Worm (Caenorhabditis elegans) whole organism, L1 larva: ENCODE results near the gene F38A6.4.

ENCODE experiments used
- F16B12.6 ChIP-seq: fragments of 150-350 bp; optimal IDR thresholded peaks from 2 replicates; lab custom pipeline; 2014; ENCODE audit warnings: missing biosample characterization, missing genetic modification characterization
- Y116A8C.19 ChIP-seq: sonication (generic microtip); optimal IDR thresholded peaks from 2 replicates; lab custom pipeline; 2016; ENCODE audit warnings: missing compliant biosample characterization, missing genetic modification characterization, borderline replicate concordance
- blmp-1 ChIP-seq: fragments of 150-350 bp; optimal IDR thresholded peaks from 2 replicates; lab custom pipeline; 2014; ENCODE audit warnings: missing biosample characterization, missing genetic modification characterization
- ceh-63 ChIP-seq: fragments of 200-800 bp; sonication (Bioruptor generic); optimal IDR thresholded peaks from 2 replicates; lab custom pipeline; 2018; ENCODE audit warnings: mild to moderate bottlenecking, missing genetic modification characterization, missing compliant biosample characterization
- ceh-8 ChIP-seq: fragments of 200-800 bp; sonication (Bioruptor generic); optimal IDR thresholded peaks from 2 replicates; lab custom pipeline; 2018; ENCODE audit warnings: mild to moderate bottlenecking, missing genetic modification characterization, moderate library complexity, missing compliant biosample characterization
- efl-1 ChIP-seq, 4 experiments: fragments of 150-350 bp; optimal IDR thresholded peaks in 3 of 4; peaks in 1 of 4; 1 replicate in 1 of 4; 2 replicates in 3 of 4; lab custom pipeline; 2014; ENCODE audit warnings: missing biosample characterization in 2 of 4, missing genetic modification characterization in 2 of 4, missing genetic modification reagents in 2 of 4
- efl-3 ChIP-seq: fragments of 200-800 bp; sonication (Bioruptor generic); optimal IDR thresholded peaks from 2 replicates; lab custom pipeline; 2018; ENCODE audit warnings: mild to moderate bottlenecking, missing genetic modification characterization, missing compliant biosample characterization
- elt-2 ChIP-seq: sonication (generic microtip); optimal IDR thresholded peaks from 2 replicates; lab custom pipeline; 2016; ENCODE audit warnings: missing genetic modification characterization, mild to moderate bottlenecking, inconsistent platforms, missing compliant biosample characterization, missing genetic modification reagents
- elt-3 ChIP-seq, 6 experiments: fragments of 150-350 bp in 1 of 6; sonication (generic microtip); optimal IDR thresholded peaks; 2 replicates each; lab custom pipeline; 2017 to 2018; ENCODE audit warnings: missing biosample characterization in 6 of 6, missing genetic modification characterization in 6 of 6, inconsistent platforms in 1 of 6
- ets-5 ChIP-seq: fragments of 200-800 bp; sonication (Bioruptor generic); IDR thresholded peaks from 2 replicates; pipeline ENCODE4 v1.3.6; 2022; ENCODE audit warnings: missing genetic modification characterization, missing compliant biosample characterization
- fkh-10 ChIP-seq: sonication (generic microtip); optimal IDR thresholded peaks from 2 replicates; lab custom pipeline; 2017; ENCODE audit warnings: missing biosample characterization, missing genetic modification reagents, missing genetic modification characterization
- fos-1 ChIP-seq: fragments of 150-350 bp; optimal IDR thresholded peaks from 2 replicates; lab custom pipeline; 2014; ENCODE audit warnings: missing biosample characterization, missing genetic modification characterization
- grh-1 ChIP-seq: fragments of 200-800 bp; sonication (Bioruptor generic); IDR thresholded peaks from 2 replicates; pipeline ENCODE4 v1.3.6; 2022; ENCODE audit warnings: missing genetic modification reagents, missing genetic modification characterization, missing compliant biosample characterization
- hpl-2 ChIP-seq: fragments of 150-350 bp; optimal IDR thresholded peaks from 2 replicates; lab custom pipeline; 2014; ENCODE audit warnings: missing biosample characterization, missing genetic modification reagents, missing genetic modification characterization
- irx-1 ChIP-seq: sonication (generic microtip); optimal IDR thresholded peaks from 2 replicates; lab custom pipeline; 2016; ENCODE audit warnings: missing genetic modification characterization, missing compliant biosample characterization
- isw-1 ChIP-seq: fragments of 200-800 bp; sonication (Bioruptor generic); IDR thresholded peaks from 2 replicates; pipeline ENCODE4 v1.3.6; 2022; ENCODE audit warnings: missing genetic modification characterization, missing compliant biosample characterization
- jun-1 ChIP-seq: fragments of 150-350 bp; optimal IDR thresholded peaks from 2 replicates; lab custom pipeline; 2014; ENCODE audit warnings: missing biosample characterization, missing genetic modification reagents, missing genetic modification characterization
- lin-14 ChIP-seq: fragments of 200-800 bp; sonication (Bioruptor generic); optimal IDR thresholded peaks from 2 replicates; lab custom pipeline; 2018; ENCODE audit warnings: mild to moderate bottlenecking, missing genetic modification characterization, moderate library complexity, missing compliant biosample characterization
- lin-15B ChIP-seq: fragments of 150-350 bp; sonication (generic microtip); optimal IDR thresholded peaks from 3 replicates; lab custom pipeline; 2014; ENCODE audit warnings: missing biosample characterization, missing genetic modification characterization
- lin-35 ChIP-seq, 2 experiments: fragments of 150-350 bp; optimal IDR thresholded peaks; 2 replicates each; lab custom pipeline; 2014; ENCODE audit warnings: missing biosample characterization in 2 of 2, missing genetic modification characterization in 2 of 2, missing genetic modification reagents in 2 of 2
- lin-39 ChIP-seq: fragments of 150-350 bp; optimal IDR thresholded peaks from 2 replicates; lab custom pipeline; 2014; ENCODE audit warnings: missing biosample characterization, missing genetic modification reagents, missing genetic modification characterization
- lsy-2 ChIP-seq, 2 experiments: fragments of 150-350 bp; optimal IDR thresholded peaks; 2 replicates each; lab custom pipeline; 2014; ENCODE audit warnings: missing biosample characterization in 2 of 2, missing genetic modification characterization in 2 of 2
- mab-9 ChIP-seq: fragments of 200-800 bp; sonication (Bioruptor generic); IDR thresholded peaks from 2 replicates; pipeline ENCODE4 v1.3.6; 2022; ENCODE audit warnings: missing genetic modification reagents, missing genetic modification characterization, missing compliant biosample characterization
- mdl-1 ChIP-seq, 2 experiments: fragments of 150-350 bp; optimal IDR thresholded peaks; 2 replicates each; lab custom pipeline; 2014 to 2017; ENCODE audit warnings: missing biosample characterization in 2 of 2, missing genetic modification characterization in 2 of 2, inconsistent platforms in 1 of 2
- mef-2 ChIP-seq: fragments of 150-350 bp; optimal IDR thresholded peaks from 2 replicates; lab custom pipeline; 2014; ENCODE audit warnings: missing biosample characterization, missing genetic modification characterization
- mep-1 ChIP-seq: fragments of 150-350 bp; optimal IDR thresholded peaks from 2 replicates; lab custom pipeline; 2014; ENCODE audit warnings: missing biosample characterization, missing genetic modification characterization
- nhr-11 ChIP-seq: fragments of 150-350 bp; optimal IDR thresholded peaks from 2 replicates; lab custom pipeline; 2014; ENCODE audit warnings: missing biosample characterization, missing genetic modification characterization
- nhr-12 ChIP-seq: sonication (generic microtip); optimal IDR thresholded peaks from 2 replicates; lab custom pipeline; 2017; ENCODE audit warnings: missing biosample characterization, missing genetic modification characterization
- nhr-19 ChIP-seq: fragments of 200-800 bp; sonication (Bioruptor generic); conservative IDR thresholded peaks from 2 replicates; pipeline ENCODE4 v1.3.6; 2022; ENCODE audit warnings: missing genetic modification characterization, missing compliant biosample characterization
- nhr-20 ChIP-seq: sonication (generic microtip); optimal IDR thresholded peaks from 2 replicates; lab custom pipeline; 2016; ENCODE audit warnings: mild to moderate bottlenecking, missing genetic modification characterization, missing compliant biosample characterization
- nhr-47 ChIP-seq: sonication (generic microtip); optimal IDR thresholded peaks from 2 replicates; lab custom pipeline; 2016; ENCODE audit warnings: mild to moderate bottlenecking, missing genetic modification characterization, moderate library complexity, missing compliant biosample characterization
- nhr-71 ChIP-seq: sonication (generic microtip); optimal IDR thresholded peaks from 2 replicates; lab custom pipeline; 2016; ENCODE audit warnings: mild to moderate bottlenecking, missing genetic modification characterization, moderate library complexity, missing compliant biosample characterization
- nhr-84 ChIP-seq: sonication (generic microtip); optimal IDR thresholded peaks from 2 replicates; lab custom pipeline; 2017; ENCODE audit warnings: missing biosample characterization, missing genetic modification characterization
- nhr-85 ChIP-seq: sonication (generic microtip); peaks from one replicate; lab custom pipeline; 2016; ENCODE audit warnings: missing genetic modification characterization, inconsistent platforms, missing compliant biosample characterization
- pax-3 ChIP-seq: fragments of 200-800 bp; sonication (Bioruptor generic); optimal IDR thresholded peaks from 2 replicates; lab custom pipeline; 2018; ENCODE audit warnings: mild to moderate bottlenecking, missing genetic modification characterization, moderate library complexity, missing compliant biosample characterization
- pqm-1 ChIP-seq: sonication (generic microtip); optimal IDR thresholded peaks from 3 replicates; lab custom pipeline; 2017; ENCODE audit warnings: missing biosample characterization, missing genetic modification characterization
- skn-1 ChIP-seq: fragments of 150-350 bp; optimal IDR thresholded peaks from 2 replicates; lab custom pipeline; 2014; ENCODE audit warnings: missing biosample characterization, missing genetic modification characterization
- snpc-4 ChIP-seq: fragments of 150-350 bp; optimal IDR thresholded peaks from 2 replicates; lab custom pipeline; 2014; ENCODE audit warnings: missing biosample characterization, missing genetic modification characterization
- snu-23 ChIP-seq: sonication (generic microtip); optimal IDR thresholded peaks from 2 replicates; lab custom pipeline; 2016; ENCODE audit warnings: missing genetic modification characterization, missing compliant biosample characterization
- sox-4 ChIP-seq: sonication (generic microtip); optimal IDR thresholded peaks from 2 replicates; lab custom pipeline; 2016; ENCODE audit warnings: missing genetic modification characterization, missing compliant biosample characterization
- sptf-1 ChIP-seq: fragments of 150-350 bp; optimal IDR thresholded peaks from 2 replicates; lab custom pipeline; 2014; ENCODE audit warnings: missing biosample characterization, missing genetic modification characterization
- tlp-1 ChIP-seq: fragments of 150-350 bp; optimal IDR thresholded peaks from 2 replicates; lab custom pipeline; 2014; ENCODE audit warnings: missing biosample characterization, missing genetic modification characterization
- unc-130 ChIP-seq: fragments of 150-350 bp; optimal IDR thresholded peaks from 2 replicates; lab custom pipeline; 2017; ENCODE audit warnings: missing biosample characterization, missing genetic modification characterization, inconsistent platforms
- unc-30 ChIP-seq: sonication (generic microtip); optimal IDR thresholded peaks from 2 replicates; lab custom pipeline; 2017; ENCODE audit warnings: missing biosample characterization, missing genetic modification characterization
- xbp-1 ChIP-seq: sonication (generic microtip); optimal IDR thresholded peaks from 2 replicates; lab custom pipeline; 2016; ENCODE audit warnings: missing genetic modification characterization, missing compliant biosample characterization
- zag-1 ChIP-seq: fragments of 150-350 bp; optimal IDR thresholded peaks from 2 replicates; lab custom pipeline; 2014; ENCODE audit warnings: missing biosample characterization, missing genetic modification characterization
- ztf-4 ChIP-seq: fragments of 150-350 bp; optimal IDR thresholded peaks from 2 replicates; lab custom pipeline; 2014; ENCODE audit warnings: missing biosample characterization, missing genetic modification characterization

The F38A6.4 gene

DNA sequence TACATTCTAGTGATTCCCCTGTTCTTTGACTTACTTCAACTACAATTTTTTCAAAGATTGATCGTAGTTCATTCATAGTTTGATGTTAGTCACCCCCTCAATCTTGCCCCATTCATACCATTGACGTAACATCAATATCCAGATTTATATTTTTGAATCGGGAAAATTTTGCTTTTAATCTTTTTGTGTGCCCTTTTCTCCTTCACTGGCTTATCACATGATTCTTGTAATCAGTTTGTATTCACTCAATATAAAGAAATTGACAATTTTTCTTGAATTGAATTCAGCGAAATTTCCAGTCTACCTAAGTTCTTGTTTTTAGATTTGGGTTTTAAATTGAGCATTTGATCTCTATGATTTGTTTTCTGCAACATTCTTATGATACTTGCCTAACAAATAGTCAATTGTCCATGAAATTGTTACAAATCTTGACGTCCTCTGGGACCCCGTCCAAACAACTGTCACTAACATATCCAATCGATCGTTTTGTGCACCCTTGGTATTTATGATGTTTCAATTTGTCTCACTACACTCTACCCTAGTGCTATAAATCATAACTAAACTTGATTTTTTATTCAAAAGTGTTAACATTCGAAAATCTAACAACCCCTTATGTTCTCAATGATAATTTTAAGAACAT is 4.7 kb upstream of the F38A6.4 start (continued):
- TF ChIP-seq nhr-20 (tag; lab: Kevin White, UChicago) (peak; percentile 48), fos-1 (tag; lab: Kevin White, UChicago) (peak; percentile 38), efl-1 (optimal IDR thresholded peaks at IDR 0.05; lab: Kevin White, UChicago) (no peak), efl-1 (GFP tag; optimal IDR thresholded peaks at IDR 0.05 in 1 of 2; lab: Kevin White, UChicago) (no peak), pax-3 (tag; lab: Kevin White, UChicago) (peak; percentile 42), zag-1 (no peak), sox-4 (peak; percentile 78), unc-30 (no peak), jun-1 (no peak), unc-130 (no peak), sptf-1 (tag; lab: Kevin White, UChicago) (no peak), snu-23 (GFP tag; lab: Kevin White, UChicago) (no peak), snpc-4 (tag; lab: Kevin White, UChicago) (no peak), lsy-2 (tag; optimal IDR thresholded peaks at IDR 0.05; lab: Kevin White, UChicago) (peak in 1 of 2 experiments; percentile 13), ceh-63 (GFP tag; lab: Kevin White, UChicago) (no peak), nhr-71 (tag; lab: Kevin White, UChicago) (peak; percentile 57), mdl-1 (tag; optimal IDR thresholded peaks at IDR 0.05; lab: Kevin White, UChicago) (no peak), nhr-85 (peak; percentile 75), grh-1 (GFP tag; lab: Robert Waterston, UW) (no peak), nhr-19 (GFP tag; lab: Robert Waterston, UW) (peak; percentile 29), lin-14 (GFP tag; lab: Kevin White, UChicago) (peak; percentile 25), nhr-84 (tag; lab: Kevin White, UChicago) (no peak), ceh-8 (no peak), lin-39 (tag; lab: Kevin White, UChicago) (no peak), efl-3 (GFP tag; lab: Kevin White, UChicago) (no peak), tlp-1 (tag; lab: Kevin White, UChicago) (no peak), pqm-1 (tag; lab: Kevin White, UChicago) (no peak), xbp-1 (tag; lab: Kevin White, UChicago) (no peak), nhr-47 (tag; lab: Kevin White, UChicago) (peak; percentile 23), ets-5 (GFP tag; lab: Robert Waterston, UW) (no peak), mef-2 (no peak), hpl-2 (no peak), irx-1 (tag; lab: Kevin White, UChicago) (peak; percentile 1), mab-9 (no peak), isw-1 (no peak), lin-15B (tag; lab: Kevin White, UChicago) (no peak), Y116A8C.19 (tag; lab: Kevin White, UChicago) (no peak), nhr-12 (tag; lab: Kevin White, UChicago) (no peak), fkh-10 (GFP tag; lab: Kevin White, UChicago) (no peak), F16B12.6 (tag; lab: Kevin White, UChicago) (no peak), nhr-11 (tag; lab: Kevin White, UChicago) (no peak)

- no peak for TF ChIP-seq mab-9
- peak; percentile 2 for TF ChIP-seq elt-2 (tag; lab: Kevin White, UChicago)
- TF ChIP-seq skn-1: peak; percentile 6
- TF ChIP-seq lsy-2 (tag; optimal IDR thresholded peaks at IDR 0.05; lab: Kevin White, UChicago): no peak
- peak in 1 of 2 experiments; percentile 23 for TF ChIP-seq lin-35 (GFP tag; optimal IDR thresholded peaks at IDR 0.05; lab: Kevin White, UChicago)
- peak; percentile 58 for TF ChIP-seq blmp-1 (tag; lab: Kevin White, UChicago)
- peak; percentile 21 for TF ChIP-seq mep-1 (tag; lab: Kevin White, UChicago)
- TF ChIP-seq tlp-1 (tag; lab: Kevin White, UChicago): no peak
- peak; percentile 32 for TF ChIP-seq ztf-4 (tag; lab: Kevin White, UChicago)
- peak in 2 of 6 experiments; percentile 9 to 50 for TF ChIP-seq elt-3 (tag; optimal IDR thresholded peaks at IDR 0.05; lab: Kevin White, UChicago)
- TF ChIP-seq, all 84 proteins: peak for 7
Observed at ce11 chrV:20778886-20779285, 3.7 kb upstream of the F38A6.4 start.
